Worm (Caenorhabditis elegans) whole organism, young adult: ENCODE results near the gene nmur-3.

Experiments used
- B0019.2 ChIP-seq: fragments of 200-800 bp; sonication (Bioruptor generic); conservative IDR thresholded peaks from 2 replicates; pipeline ENCODE4 v1.3.6; 2022; ENCODE audit warnings: missing genetic modification reagents, missing genetic modification characterization, missing compliant biosample characterization
- B0336.3 ChIP-seq: fragments of 200-800 bp; sonication (Bioruptor generic); IDR thresholded peaks from 2 replicates; pipeline ENCODE4 v1.3.6; 2022; ENCODE audit warnings: missing genetic modification characterization, missing compliant biosample characterization
- C06A6.2 ChIP-seq: fragments of 200-800 bp; sonication (Bioruptor generic); conservative IDR thresholded peaks from 2 replicates; pipeline ENCODE4 v1.3.6; 2022; ENCODE audit warnings: missing genetic modification characterization, missing compliant biosample characterization
- C17E4.6 ChIP-seq: fragments of 200-800 bp; sonication (Bioruptor generic); IDR thresholded peaks from 2 replicates; pipeline ENCODE4 v1.3.6; 2022; ENCODE audit warnings: missing genetic modification reagents, missing genetic modification characterization, missing compliant biosample characterization
- F33H1.4 ChIP-seq: fragments of 200-800 bp; sonication (Bioruptor generic); IDR thresholded peaks from 2 replicates; pipeline ENCODE4 v1.3.6; 2022; ENCODE audit warnings: missing genetic modification reagents, missing genetic modification characterization, missing compliant biosample characterization
- F49E8.2 ChIP-seq: sonication (generic microtip); optimal IDR thresholded peaks from 3 replicates; lab custom pipeline; 2017; ENCODE audit warnings: missing genetic modification characterization, mild to moderate bottlenecking, missing compliant biosample characterization, antibody characterized with exemption, moderate library complexity; ENCODE audit not compliant: insufficient read depth
- K11D2.4 ChIP-seq: fragments of 200-800 bp; sonication (Bioruptor generic); IDR thresholded peaks from 2 replicates; pipeline ENCODE4 v1.3.6; 2022; ENCODE audit warnings: missing genetic modification reagents, missing genetic modification characterization, missing compliant biosample characterization
- T07F8.4 ChIP-seq: sonication (generic microtip); optimal IDR thresholded peaks from 2 replicates; lab custom pipeline; 2016; ENCODE audit warnings: mild to moderate bottlenecking, missing genetic modification characterization, moderate library complexity, missing compliant biosample characterization
- Y53G8AR.9 ChIP-seq: fragments of 200-800 bp; sonication (Bioruptor generic); conservative IDR thresholded peaks from 2 replicates; pipeline ENCODE4 v1.3.6; 2022; ENCODE audit warnings: missing genetic modification reagents, missing genetic modification characterization, missing compliant biosample characterization
- Y67H2A.10 ChIP-seq: fragments of 200-800 bp; sonication (Bioruptor generic); conservative IDR thresholded peaks from 2 replicates; pipeline ENCODE4 v1.3.6; 2022; ENCODE audit warnings: missing genetic modification reagents, missing genetic modification characterization, missing compliant biosample characterization
- ZK185.1 ChIP-seq: sonication (generic microtip); optimal IDR thresholded peaks from 2 replicates; lab custom pipeline; 2016; ENCODE audit warnings: mild to moderate bottlenecking, missing genetic modification characterization, missing compliant biosample characterization; ENCODE audit not compliant: poor library complexity, severe bottlenecking
- akir-1 ChIP-seq: fragments of 200-800 bp; sonication (Bioruptor generic); optimal IDR thresholded peaks from 2 replicates; lab custom pipeline; 2018; ENCODE audit warnings: mild to moderate bottlenecking, missing genetic modification characterization, moderate library complexity, missing compliant biosample characterization
- ama-1 ChIP-seq, 3 experiments: fragments of 150-350 bp in 1 of 3; sonication (generic microtip) in 2 of 3; optimal IDR thresholded peaks; 2 replicates each; lab custom pipeline; 2014 to 2018; ENCODE audit warnings: missing biosample characterization in 2 of 3, missing genetic modification characterization in 2 of 3, missing genetic modification reagents in 2 of 3
- attf-3 ChIP-seq: fragments of 200-800 bp; sonication (Bioruptor generic); conservative IDR thresholded peaks from 2 replicates; pipeline ENCODE4 v1.3.6; 2022; ENCODE audit warnings: missing genetic modification reagents, missing genetic modification characterization, missing compliant biosample characterization
- attf-5 ChIP-seq: fragments of 200-800 bp; sonication (Bioruptor generic); optimal IDR thresholded peaks from 2 replicates; lab custom pipeline; 2018; ENCODE audit warnings: mild to moderate bottlenecking, missing genetic modification characterization, missing compliant biosample characterization
- bed-1 ChIP-seq: fragments of 200-800 bp; sonication (Bioruptor generic); IDR thresholded peaks from 2 replicates; pipeline ENCODE4 v1.3.6; 2022; ENCODE audit warnings: missing genetic modification reagents, missing genetic modification characterization, missing compliant biosample characterization
- ceh-58 ChIP-seq: fragments of 200-800 bp; sonication (Bioruptor generic); IDR thresholded peaks from 2 replicates; pipeline ENCODE4 v1.3.6; 2022; ENCODE audit warnings: missing genetic modification characterization, missing compliant biosample characterization
- ceh-91 ChIP-seq: fragments of 200-800 bp; sonication (Bioruptor generic); IDR thresholded peaks from 2 replicates; pipeline ENCODE4 v1.3.6; 2022; ENCODE audit warnings: missing genetic modification reagents, missing genetic modification characterization, missing compliant biosample characterization
- dox-1 ChIP-seq: fragments of 200-800 bp; sonication (Bioruptor generic); IDR thresholded peaks from 2 replicates; pipeline ENCODE4 v1.3.6; 2022; ENCODE audit warnings: missing genetic modification reagents, missing genetic modification characterization, missing compliant biosample characterization
- dpl-1 ChIP-seq: fragments of 150-350 bp; optimal IDR thresholded peaks from 2 replicates; lab custom pipeline; 2014; ENCODE audit warnings: missing biosample characterization, missing genetic modification reagents, missing genetic modification characterization
- efl-1 ChIP-seq: fragments of 150-350 bp; optimal IDR thresholded peaks from 2 replicates; lab custom pipeline; 2014; ENCODE audit warnings: missing biosample characterization, missing genetic modification reagents, missing genetic modification characterization
- him-1 ChIP-seq: sonication (generic microtip); optimal IDR thresholded peaks from 2 replicates; lab custom pipeline; 2016; ENCODE audit warnings: missing genotype, missing genetic modification reagents, missing genetic modification characterization, missing compliant biosample characterization
- hmg-1.2 ChIP-seq: fragments of 200-800 bp; sonication (Bioruptor generic); IDR thresholded peaks from 2 replicates; pipeline ENCODE4 v1.3.6; 2022; ENCODE audit warnings: missing genetic modification reagents, missing genetic modification characterization, missing compliant biosample characterization
- hrde-1 ChIP-seq: sonication (generic microtip); optimal IDR thresholded peaks from 2 replicates; lab custom pipeline; 2016; ENCODE audit warnings: missing genetic modification characterization, mild to moderate bottlenecking, missing compliant biosample characterization, moderate library complexity, missing genotype, missing genetic modification reagents, borderline replicate concordance
- lin-40 ChIP-seq: sonication (generic microtip); optimal IDR thresholded peaks from 2 replicates; lab custom pipeline; 2016; ENCODE audit warnings: missing genetic modification characterization, mild to moderate bottlenecking, missing compliant biosample characterization, missing genotype, missing genetic modification reagents
- lin-54 ChIP-seq: fragments of 200-800 bp; sonication (Bioruptor generic); optimal IDR thresholded peaks from 2 replicates; lab custom pipeline; 2018; ENCODE audit warnings: mild to moderate bottlenecking, missing genetic modification characterization, missing compliant biosample characterization
- lir-1 ChIP-seq: fragments of 200-800 bp; sonication (Bioruptor generic); conservative IDR thresholded peaks from 2 replicates; pipeline ENCODE4 v1.3.6; 2022; ENCODE audit warnings: missing genetic modification reagents, missing genetic modification characterization, missing compliant biosample characterization
- lsl-1 ChIP-seq: fragments of 200-800 bp; sonication (Bioruptor generic); optimal IDR thresholded peaks from 2 replicates; lab custom pipeline; 2018; ENCODE audit warnings: mild to moderate bottlenecking, missing genetic modification characterization, moderate library complexity, missing compliant biosample characterization
- madf-10 ChIP-seq: sonication (generic microtip); optimal IDR thresholded peaks from 2 replicates; lab custom pipeline; 2016; ENCODE audit warnings: mild to moderate bottlenecking, missing genetic modification characterization, missing compliant biosample characterization
- madf-8 ChIP-seq: fragments of 200-800 bp; sonication (Bioruptor generic); conservative IDR thresholded peaks from 2 replicates; pipeline ENCODE4 v1.3.6; 2022; ENCODE audit warnings: missing genetic modification reagents, missing genetic modification characterization, missing compliant biosample characterization
- mcd-1 ChIP-seq: fragments of 200-800 bp; sonication (Bioruptor generic); IDR thresholded peaks from 2 replicates; pipeline ENCODE4 v1.3.6; 2022; ENCODE audit warnings: missing genetic modification reagents, missing genetic modification characterization, missing compliant biosample characterization
- nfyb-1 ChIP-seq: fragments of 200-800 bp; sonication (Bioruptor generic); IDR thresholded peaks from 2 replicates; pipeline ENCODE4 v1.3.6; 2022; ENCODE audit warnings: missing genetic modification reagents, missing genetic modification characterization, missing compliant biosample characterization
- nhr-120 ChIP-seq: fragments of 200-800 bp; sonication (Bioruptor generic); IDR thresholded peaks from 2 replicates; pipeline ENCODE4 v1.3.6; 2022; ENCODE audit warnings: missing genetic modification characterization, missing compliant biosample characterization
- nhr-179 ChIP-seq: sonication (generic microtip); optimal IDR thresholded peaks from 2 replicates; lab custom pipeline; 2016; ENCODE audit warnings: mild to moderate bottlenecking, missing genetic modification characterization, missing compliant biosample characterization
- nhr-80 ChIP-seq: sonication (generic microtip); optimal IDR thresholded peaks from 2 replicates; lab custom pipeline; 2016; ENCODE audit warnings: missing genetic modification characterization, missing compliant biosample characterization
- nhr-90 ChIP-seq: sonication (generic microtip); optimal IDR thresholded peaks from 2 replicates; lab custom pipeline; 2016; ENCODE audit warnings: missing genotype, mild to moderate bottlenecking, missing genetic modification characterization, missing compliant biosample characterization
- pha-4 ChIP-seq: fragments of 150-350 bp; sonication (generic microtip); optimal IDR thresholded peaks from 2 replicates; lab custom pipeline; 2014; ENCODE audit warnings: missing biosample characterization, missing genetic modification reagents, missing genetic modification characterization
- rec-8 ChIP-seq, 2 experiments: sonication (generic microtip); optimal IDR thresholded peaks; 2 replicates each; lab custom pipeline; 2016; ENCODE audit warnings: mild to moderate bottlenecking in 2 of 2, missing genetic modification characterization in 2 of 2, missing genetic modification reagents in 2 of 2, missing genotype in 2 of 2, missing biosample characterization in 1 of 2, missing compliant biosample characterization in 1 of 2, moderate library complexity in 1 of 2
- repo-1 ChIP-seq: sonication (generic microtip); optimal IDR thresholded peaks from 2 replicates; lab custom pipeline; 2017; ENCODE audit warnings: mild to moderate bottlenecking, missing genetic modification characterization, missing compliant biosample characterization
- sea-2 ChIP-seq: fragments of 200-800 bp; sonication (Bioruptor generic); IDR thresholded peaks from 2 replicates; pipeline ENCODE4 v1.3.6; 2022; ENCODE audit warnings: missing genetic modification characterization, missing compliant biosample characterization
- tbp1 ChIP-seq: fragments of 200-800 bp; sonication (Bioruptor generic); optimal IDR thresholded peaks from 2 replicates; lab custom pipeline; 2018; ENCODE audit warnings: mild to moderate bottlenecking, missing genetic modification characterization, missing compliant biosample characterization
- tlf-1 ChIP-seq: fragments of 200-800 bp; sonication (Bioruptor generic); optimal IDR thresholded peaks from 2 replicates; lab custom pipeline; 2018; ENCODE audit warnings: mild to moderate bottlenecking, missing genetic modification characterization, missing compliant biosample characterization
- unc-130 ChIP-seq: sonication (generic microtip); optimal IDR thresholded peaks from 2 replicates; lab custom pipeline; 2016; ENCODE audit warnings: missing genetic modification reagents, missing genetic modification characterization, missing compliant biosample characterization
- xnd-1 ChIP-seq: sonication (generic microtip); optimal IDR thresholded peaks from 2 replicates; lab custom pipeline; 2016; ENCODE audit warnings: missing genotype, missing genetic modification reagents, missing genetic modification characterization, missing compliant biosample characterization
- zim-3 ChIP-seq: sonication (generic microtip); optimal IDR thresholded peaks from 2 replicates; lab custom pipeline; 2017; ENCODE audit warnings: mild to moderate bottlenecking, missing genetic modification characterization, moderate library complexity, missing compliant biosample characterization

Gene nmur-3

DNA sequence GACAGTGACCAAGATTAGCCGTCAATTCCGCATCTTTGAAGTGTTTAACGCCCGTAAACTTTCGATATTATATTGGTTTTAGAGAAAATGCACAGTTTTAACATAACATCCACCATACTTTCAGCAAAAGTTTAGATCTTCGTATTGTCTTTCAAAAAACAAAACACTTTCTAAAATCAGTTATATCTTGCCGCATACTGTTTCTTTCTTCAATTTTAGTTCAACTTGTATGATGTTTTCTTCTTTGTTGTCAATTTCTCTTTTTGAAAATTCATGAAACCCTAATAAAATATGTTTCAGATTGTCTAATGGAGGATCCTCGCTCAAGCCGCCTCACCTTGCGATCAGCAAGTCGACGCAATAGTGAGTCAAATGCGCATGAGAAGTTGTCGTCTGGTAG lies 12.5 kb upstream of the nmur-3 start, which contains the start of gene F02E8.4:
TSS of gene F02E8.4 (plus strand) at position 301 of the 400 bp plus-strand sequence.
- no peak for TF ChIP-seq T07F8.4
- TF ChIP-seq nhr-120, result no peak
- TF ChIP-seq repo-1 (tag; lab: Kevin White, UChicago), result no peak
- TF ChIP-seq, all 124 proteins: peak for 0

DNA sequence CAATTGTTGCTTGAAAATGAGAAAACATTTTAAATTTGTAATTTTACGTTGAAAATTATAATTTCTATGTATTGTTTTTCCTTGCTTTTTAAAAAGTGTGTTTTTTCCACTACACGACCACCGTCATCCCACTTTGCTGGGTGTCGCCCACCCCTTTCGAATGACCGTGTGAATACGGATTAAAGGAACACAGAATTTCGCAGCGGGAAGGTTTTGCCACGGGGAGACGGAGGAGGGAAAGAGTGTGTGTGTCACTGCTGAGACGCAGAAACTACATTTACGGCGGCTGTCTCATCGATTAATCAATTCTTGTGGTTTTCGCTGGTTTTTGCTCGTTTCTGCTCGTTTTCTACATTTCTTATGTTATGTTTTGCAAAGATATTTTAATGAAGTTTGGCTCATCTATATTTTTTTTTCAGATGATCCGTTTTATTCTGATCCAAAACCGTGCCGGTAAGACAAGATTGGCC lies 8.4 kb upstream of the nmur-3 start, which contains the start of gene aps-2:
TSS of gene aps-2 (plus strand) at position 420 of the 470 bp plus-strand sequence.
- no peak for TF ChIP-seq nfyb-1
- TF ChIP-seq ceh-91, result no peak
- peak; percentile 49; the same call in 1 of the 2 replicates for TF ChIP-seq dox-1 (GFP tag; lab: Robert Waterston, UW)
- TF ChIP-seq attf-5 (GFP tag; lab: Kevin White, UChicago), result peak; percentile 52
- TF ChIP-seq akir-1, result no peak
- peak; percentile 67 for TF ChIP-seq mcd-1 (GFP tag; lab: Robert Waterston, UW)
- TF ChIP-seq attf-3 (GFP tag; lab: Robert Waterston, UW), result no peak
- peak; percentile 1 for TF ChIP-seq tbp1 (GFP tag; lab: Kevin White, UChicago)
- peak; percentile 47 for TF ChIP-seq nhr-80 (tag; lab: Kevin White, UChicago)
- TF ChIP-seq F33H1.4 (GFP tag; lab: Robert Waterston, UW), result peak; percentile 53
- no peak for TF ChIP-seq ceh-58 (GFP tag; lab: Robert Waterston, UW)
- TF ChIP-seq lsl-1 (GFP tag; lab: Kevin White, UChicago), result no peak
- TF ChIP-seq dpl-1, result no peak
- no peak for TF ChIP-seq nhr-90 (tag; lab: Kevin White, UChicago)
- no peak for TF ChIP-seq B0019.2
- peak; percentile 65; the same call in 1 of the 2 replicates for TF ChIP-seq hmg-1.2 (GFP tag; lab: Robert Waterston, UW)
- TF ChIP-seq, all 124 proteins: peak for 7

DNA sequence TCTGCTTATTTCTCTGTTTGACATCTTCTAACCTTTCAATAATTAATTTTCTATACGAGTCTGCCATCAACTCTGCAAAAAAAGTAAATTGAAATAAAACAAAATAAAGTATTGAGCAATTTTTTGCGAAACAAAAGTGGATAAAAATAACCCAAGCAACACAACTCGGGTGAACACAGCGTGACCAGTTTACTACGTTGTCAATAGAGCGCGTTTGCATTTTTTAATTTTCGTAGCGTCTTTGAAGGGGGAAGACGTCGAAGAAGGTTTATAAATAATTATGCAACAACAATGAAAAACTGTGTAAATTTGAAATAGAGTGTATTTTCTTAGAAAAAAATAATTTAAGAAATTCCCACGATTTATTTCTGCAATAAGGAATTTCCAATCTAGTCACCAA lies 3.9 kb upstream of the nmur-3 start, which contains the start of gene atg-16.1:
TSS of gene atg-16.1 (minus strand) at position 76 of the 400 bp plus-strand sequence.
- TF ChIP-seq K11D2.4 (GFP tag; lab: Robert Waterston, UW) (0 out of 2 replicates have a peak, but pooled peaks have one; percentile 18), hrde-1 (tag; lab: Kevin White, UChicago) (no peak), pha-4 (tag; lab: Kevin White, UChicago) (no peak), efl-1 (GFP tag; lab: Kevin White, UChicago) (no peak), lir-1 (GFP tag; lab: Robert Waterston, UW) (no peak), attf-5 (GFP tag; lab: Kevin White, UChicago) (peak; percentile 45), zim-3 (tag; lab: Kevin White, UChicago) (no peak), T07F8.4 (no peak), mcd-1 (GFP tag; lab: Robert Waterston, UW) (peak; percentile 92), madf-8 (GFP tag; lab: Robert Waterston, UW) (no peak), madf-10 (tag; lab: Kevin White, UChicago) (no peak), B0336.3 (GFP tag; lab: Robert Waterston, UW) (no peak), ZK185.1 (tag; lab: Kevin White, UChicago) (no peak), rec-8 (tag; optimal IDR thresholded peaks at IDR 0.05; lab: Kevin White, UChicago) (no peak), ama-1 (optimal IDR thresholded peaks at IDR 0.05; lab: Kevin White, UChicago) (no peak), ama-1 (GFP tag; optimal IDR thresholded peaks at IDR 0.05; lab: Kevin White, UChicago) (no peak), Y67H2A.10 (GFP tag; lab: Robert Waterston, UW) (no peak), lin-54 (no peak), bed-1 (GFP tag; lab: Robert Waterston, UW) (no peak), nhr-80 (tag; lab: Kevin White, UChicago) (peak; percentile 39), him-1 (tag; lab: Kevin White, UChicago) (no peak), sea-2 (GFP tag; lab: Robert Waterston, UW) (no peak), C17E4.6 (GFP tag; lab: Robert Waterston, UW) (no peak), F49E8.2 (tag; lab: Kevin White, UChicago) (no peak), lin-40 (peak; percentile 29), nhr-179 (tag; lab: Kevin White, UChicago) (no peak), tlf-1 (GFP tag; lab: Kevin White, UChicago) (no peak), unc-130 (GFP tag; lab: Kevin White, UChicago) (no peak), xnd-1 (tag; lab: Kevin White, UChicago) (no peak), C06A6.2 (no peak), hmg-1.2 (GFP tag; lab: Robert Waterston, UW) (peak; percentile 29; the same call in 1 of the 2 replicates), Y53G8AR.9 (GFP tag; lab: Robert Waterston, UW) (no peak)
